Fruit fly (Drosophila melanogaster) whole organism, embryonic: ENCODE measurements around the gene senju.

Experiments
- Atf-2 ChIP-seq: fragments of 200-800 bp; sonication (Bioruptor generic); optimal IDR thresholded peaks from 2 replicates; lab custom pipeline; 2016; ENCODE audit warnings: missing biosample characterization, missing genetic modification characterization
- Bteb2 ChIP-seq: fragments of 200-800 bp; sonication (Bioruptor generic); optimal IDR thresholded peaks from 2 replicates; lab custom pipeline; 2016; ENCODE audit warnings: missing biosample characterization, missing genetic modification characterization
- CG10209 ChIP-seq: fragments of 200-800 bp; sonication (Bioruptor generic); optimal IDR thresholded peaks from 3 replicates; lab custom pipeline; 2017; ENCODE audit warnings: missing biosample characterization, mild to moderate bottlenecking, missing genetic modification characterization, missing genetic modification reagents
- CG10431 ChIP-seq: fragments of 200-800 bp; sonication (Bioruptor generic); optimal IDR thresholded peaks from 3 replicates; lab custom pipeline; 2018; ENCODE audit warnings: missing biosample characterization, mild to moderate bottlenecking, missing genetic modification characterization
- CG10979 ChIP-seq: fragments of 200-800 bp; sonication (Bioruptor generic); optimal IDR thresholded peaks from 2 replicates; lab custom pipeline; 2018; ENCODE audit warnings: missing biosample characterization, mild to moderate bottlenecking, missing genetic modification characterization, moderate library complexity
- CG13287 ChIP-seq: fragments of 200-800 bp; sonication (Bioruptor generic); IDR thresholded peaks from 2 replicates; pipeline ENCODE4 v1.3.6; 2022; ENCODE audit warnings: missing biosample characterization, missing genetic modification characterization; ENCODE audit not compliant: partially characterized antibody
- CG14860 ChIP-seq: fragments of 200-800 bp; sonication (Bioruptor generic); IDR thresholded peaks from 3 replicates; pipeline ENCODE4 v1.3.6; 2022; ENCODE audit warnings: missing biosample characterization, missing genetic modification characterization; ENCODE audit not compliant: partially characterized antibody
- CG15514 ChIP-seq: fragments of 200-800 bp; sonication (Bioruptor generic); optimal IDR thresholded peaks from 3 replicates; lab custom pipeline; 2017; ENCODE audit warnings: missing biosample characterization, missing genetic modification characterization, mild to moderate bottlenecking, moderate library complexity, missing genetic modification reagents
- CG15601 ChIP-seq: fragments of 200-800 bp; sonication (Bioruptor generic); optimal IDR thresholded peaks from 3 replicates; lab custom pipeline; 2019; ENCODE audit warnings: missing biosample characterization, mild to moderate bottlenecking, missing genetic modification characterization, moderate library complexity
- CG18476 ChIP-seq: fragments of 200-800 bp; sonication (Bioruptor generic); optimal IDR thresholded peaks from 2 replicates; lab custom pipeline; 2016; ENCODE audit warnings: missing biosample characterization, mild to moderate bottlenecking, missing genetic modification characterization
- CG18599 ChIP-seq: fragments of 200-800 bp; sonication (Bioruptor generic); optimal IDR thresholded peaks from 3 replicates; lab custom pipeline; 2017; ENCODE audit warnings: missing biosample characterization, missing genetic modification characterization, mild to moderate bottlenecking, moderate library complexity, missing genetic modification reagents
- CG2129 ChIP-seq: fragments of 200-800 bp; sonication (Bioruptor generic); IDR thresholded peaks from 2 replicates; pipeline ENCODE4 v1.3.6; 2022; ENCODE audit warnings: missing biosample characterization, missing genetic modification characterization; ENCODE audit not compliant: partially characterized antibody
- CG2678 ChIP-seq: fragments of 200-800 bp; sonication (Bioruptor generic); optimal IDR thresholded peaks from 3 replicates; lab custom pipeline; 2019; ENCODE audit warnings: missing biosample characterization, mild to moderate bottlenecking, missing genetic modification characterization, moderate library complexity
- CG30431 ChIP-seq: fragments of 200-800 bp; sonication (Bioruptor generic); optimal IDR thresholded peaks from 2 replicates; lab custom pipeline; 2017; ENCODE audit warnings: missing biosample characterization, missing genetic modification characterization
- CG32532 ChIP-seq: fragments of 200-800 bp; sonication (Bioruptor generic); IDR thresholded peaks from 2 replicates; pipeline ENCODE4 v1.3.6; 2022; ENCODE audit warnings: missing biosample characterization, missing genetic modification characterization
- CG34376 ChIP-seq: fragments of 200-800 bp; sonication (Bioruptor generic); optimal IDR thresholded peaks from 2 replicates; lab custom pipeline; 2018; ENCODE audit warnings: missing biosample characterization, mild to moderate bottlenecking, missing genetic modification characterization
- Dll ChIP-seq: fragments of 200-800 bp; sonication (Bioruptor generic); IDR thresholded peaks from 4 replicates; pipeline ENCODE4 v1.3.6; 2022; ENCODE audit warnings: missing biosample characterization, missing genetic modification characterization; ENCODE audit not compliant: partially characterized antibody
- Dp ChIP-seq: fragments of 200-800 bp; sonication (Bioruptor generic); optimal IDR thresholded peaks from 2 replicates; lab custom pipeline; 2018; ENCODE audit warnings: missing biosample characterization, mild to moderate bottlenecking, missing genetic modification characterization, moderate library complexity
- Elba2 ChIP-seq: fragments of 200-800 bp; sonication (Bioruptor generic); optimal IDR thresholded peaks from 3 replicates; lab custom pipeline; 2016; ENCODE audit warnings: missing biosample characterization, missing genetic modification characterization
- Fer3 ChIP-seq: fragments of 200-800 bp; sonication (Bioruptor generic); optimal IDR thresholded peaks from 2 replicates; lab custom pipeline; 2018; ENCODE audit warnings: missing biosample characterization, mild to moderate bottlenecking, missing genetic modification characterization, moderate library complexity
- Hmx ChIP-seq: fragments of 200-800 bp; sonication (Bioruptor generic); optimal IDR thresholded peaks from 2 replicates; lab custom pipeline; 2016; ENCODE audit warnings: missing biosample characterization, missing genetic modification characterization
- Med ChIP-seq: fragments of 200-800 bp; sonication (Bioruptor generic); peaks from one replicate; lab custom pipeline; 2016; ENCODE audit warnings: missing biosample characterization, missing genetic modification characterization, mild to moderate bottlenecking, inconsistent platforms, moderate library complexity
- Mes4 ChIP-seq: fragments of 200-800 bp; sonication (Bioruptor generic); optimal IDR thresholded peaks from 2 replicates; lab custom pipeline; 2016; ENCODE audit warnings: missing biosample characterization, missing genetic modification characterization
- NfI ChIP-seq: fragments of 200-800 bp; sonication (Bioruptor generic); optimal IDR thresholded peaks from 3 replicates; lab custom pipeline; 2018; ENCODE audit warnings: missing biosample characterization, mild to moderate bottlenecking, missing genetic modification characterization, moderate library complexity
- Oli ChIP-seq: fragments of 200-800 bp; sonication (Bioruptor generic); optimal IDR thresholded peaks from 2 replicates; lab custom pipeline; 2018; ENCODE audit warnings: missing biosample characterization, mild to moderate bottlenecking, missing genetic modification characterization, moderate library complexity
- Poxn ChIP-seq: fragments of 200-800 bp; sonication (Bioruptor generic); IDR thresholded peaks from 2 replicates; pipeline ENCODE4 v1.3.6; 2022; ENCODE audit warnings: missing biosample characterization, missing genetic modification characterization
- Sox102F ChIP-seq: fragments of 200-800 bp; sonication (Bioruptor generic); optimal IDR thresholded peaks from 2 replicates; lab custom pipeline; 2018; ENCODE audit warnings: missing biosample characterization, mild to moderate bottlenecking, missing genetic modification characterization, moderate library complexity
- Spps ChIP-seq: fragments of 200-800 bp; sonication (Bioruptor generic); optimal IDR thresholded peaks from 2 replicates; lab custom pipeline; 2018; ENCODE audit warnings: missing biosample characterization, mild to moderate bottlenecking, missing genetic modification characterization
- Stat92E ChIP-seq, 3 experiments: fragments of >200 bp in 2 of 3; fragments of 200-800 bp in 1 of 3; sonication (Bioruptor generic) in 1 of 3; optimal IDR thresholded peaks; 2 replicates each; lab custom pipeline; 2017 to 2019; ENCODE audit warnings: missing biosample characterization in 3 of 3, missing genetic modification characterization in 3 of 3, mild to moderate bottlenecking in 1 of 3, moderate library complexity in 1 of 3
- YL-1 ChIP-seq: fragments of 200-800 bp; sonication (Bioruptor generic); optimal IDR thresholded peaks from 3 replicates; lab custom pipeline; 2017; ENCODE audit warnings: missing biosample characterization, mild to moderate bottlenecking, missing genetic modification characterization
- ato ChIP-seq: fragments of 200-800 bp; sonication (Bioruptor generic); IDR thresholded peaks from 2 replicates; pipeline ENCODE4 v1.3.6; 2022; ENCODE audit warnings: missing biosample characterization, missing genetic modification characterization; ENCODE audit not compliant: partially characterized antibody
- btn ChIP-seq: fragments of 200-800 bp; sonication (Bioruptor generic); optimal IDR thresholded peaks from 2 replicates; lab custom pipeline; 2016; ENCODE audit warnings: missing biosample characterization, missing genetic modification characterization
- cato ChIP-seq: fragments of 200-800 bp; sonication (Bioruptor generic); optimal IDR thresholded peaks from 2 replicates; lab custom pipeline; 2016; ENCODE audit warnings: missing biosample characterization, missing genetic modification characterization, borderline replicate concordance
- ci ChIP-seq: fragments of 200-800 bp; sonication (Bioruptor generic); IDR thresholded peaks from 3 replicates; pipeline ENCODE4 v1.3.6; 2022; ENCODE audit warnings: missing biosample characterization, missing genetic modification characterization
- corto ChIP-seq: fragments of 200-800 bp; sonication (Bioruptor generic); optimal IDR thresholded peaks from 2 replicates; lab custom pipeline; 2016; ENCODE audit warnings: missing biosample characterization, mild to moderate bottlenecking, missing genetic modification characterization, moderate library complexity
- croc ChIP-seq: fragments of 200-800 bp; sonication (Bioruptor generic); conservative IDR thresholded peaks from 3 replicates; pipeline ENCODE4 v1.3.6; 2022; ENCODE audit warnings: missing biosample characterization, missing genetic modification characterization
- disco-r ChIP-seq: fragments of 200-800 bp; sonication (Bioruptor generic); optimal IDR thresholded peaks from 2 replicates; lab custom pipeline; 2016; ENCODE audit warnings: missing biosample characterization, missing genetic modification characterization
- dmrt11E ChIP-seq: fragments of 200-800 bp; sonication (Bioruptor generic); optimal IDR thresholded peaks from 3 replicates; lab custom pipeline; 2018; ENCODE audit warnings: missing biosample characterization, mild to moderate bottlenecking, missing genetic modification characterization, moderate library complexity
- grau ChIP-seq: fragments of 200-800 bp; optimal IDR thresholded peaks from 3 replicates; lab custom pipeline; 2019; ENCODE audit warnings: missing biosample characterization, mild to moderate bottlenecking, missing genetic modification characterization, moderate library complexity
- gsb ChIP-seq: fragments of 200-800 bp; sonication (Bioruptor generic); IDR thresholded peaks from 2 replicates; pipeline ENCODE4 v1.3.6; 2022; ENCODE audit warnings: missing biosample characterization, missing genetic modification characterization
- lov ChIP-seq, 2 experiments: fragments of 200-800 bp in 1 of 2; fragments of >200 bp in 1 of 2; sonication (Bioruptor generic) in 1 of 2; IDR thresholded peaks in 1 of 2; optimal IDR thresholded peaks in 1 of 2; 2 replicates in 1 of 2; 3 replicates in 1 of 2; pipeline versions ENCODE4 v1.3.6 to Lab custom; 2017 to 2022; ENCODE audit warnings: missing biosample characterization in 1 of 2, missing genetic modification characterization in 1 of 2
- repo ChIP-seq: fragments of 200-800 bp; sonication (Bioruptor generic); optimal IDR thresholded peaks from 2 replicates; lab custom pipeline; 2016; ENCODE audit warnings: missing biosample characterization, missing genetic modification characterization
- run ChIP-seq: fragments of 200-800 bp; sonication (Bioruptor generic); optimal IDR thresholded peaks from 3 replicates; lab custom pipeline; 2018; ENCODE audit warnings: missing biosample characterization, mild to moderate bottlenecking, missing genetic modification characterization
- sens-2 ChIP-seq: fragments of 200-800 bp; sonication (Bioruptor generic); IDR thresholded peaks from 2 replicates; pipeline ENCODE4 v1.3.6; 2022; ENCODE audit warnings: missing biosample characterization, missing genetic modification characterization
- sob ChIP-seq: fragments of 200-800 bp; sonication (Bioruptor generic); IDR thresholded peaks from 2 replicates; pipeline ENCODE4 v1.3.6; 2022; ENCODE audit warnings: missing biosample characterization, missing genetic modification characterization
- tgo ChIP-seq: fragments of 200-800 bp; sonication (Bioruptor generic); IDR thresholded peaks from 3 replicates; pipeline ENCODE4 v1.3.6; 2022; ENCODE audit warnings: missing biosample characterization, missing genetic modification characterization
- unc-4 ChIP-seq: fragments of 200-800 bp; sonication (Bioruptor generic); IDR thresholded peaks from 2 replicates; pipeline ENCODE4 v1.3.6; 2022; ENCODE audit warnings: missing biosample characterization, missing genetic modification characterization; ENCODE audit not compliant: partially characterized antibody

senju gene

DNA sequence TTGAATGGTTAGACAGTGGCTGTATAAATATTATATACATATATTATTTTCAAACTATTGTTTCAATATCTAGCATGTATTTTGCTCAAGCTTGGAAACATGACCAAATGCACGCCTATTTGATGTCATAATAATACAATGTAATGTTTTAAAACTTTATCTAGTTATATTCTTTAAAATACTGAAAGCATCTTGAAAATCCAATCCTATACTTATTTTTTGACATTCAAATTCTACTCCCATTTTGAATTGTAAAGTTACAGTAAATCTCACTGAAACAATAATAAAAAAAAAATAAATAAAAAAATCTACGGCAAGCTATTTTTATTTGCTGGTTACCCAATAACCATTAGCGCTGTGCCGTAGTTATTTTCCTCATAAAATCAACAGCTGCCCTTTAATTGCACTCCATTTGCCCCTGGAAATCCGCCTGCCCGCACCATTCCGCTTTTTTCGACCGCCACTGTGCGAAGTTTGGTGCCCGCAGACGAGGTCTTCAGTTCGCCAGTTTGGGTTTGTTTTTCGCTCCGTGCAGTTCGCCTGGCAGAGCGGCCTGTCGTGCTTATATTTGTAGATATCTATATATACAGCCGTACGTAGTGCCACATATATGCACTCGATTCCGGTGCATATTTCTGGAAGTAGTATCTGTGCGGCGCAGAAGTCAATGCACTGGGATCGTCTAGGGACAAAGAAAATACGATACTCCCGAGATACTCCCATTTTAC, 7.6 kb upstream of the senju start (continued):
- no peak for TF ChIP-seq CG30431 (GFP tag; lab: Kevin White, UChicago)
- peak; percentile 48 for TF ChIP-seq repo (GFP tag; lab: Kevin White, UChicago)
- TF ChIP-seq ato, result no peak
- TF ChIP-seq sob (GFP tag; lab: Robert Waterston, UW), result no peak
- no peak for TF ChIP-seq disco-r (GFP tag; lab: Kevin White, UChicago)
- peak; percentile 56 for TF ChIP-seq sens-2 (GFP tag; lab: Robert Waterston, UW)
- no peak for TF ChIP-seq Spps
- peak; percentile 34 for TF ChIP-seq CG10209 (GFP tag; lab: Kevin White, UChicago)
- no peak for TF ChIP-seq gsb (GFP tag; lab: Robert Waterston, UW)
- TF ChIP-seq dmrt11E (tag; lab: Kevin White, UChicago), result peak; percentile 31
- TF ChIP-seq Bteb2 (GFP tag; lab: Kevin White, UChicago), result no peak
- TF ChIP-seq CG2678 (tag; lab: Kevin White, UChicago), result peak; percentile 76
- no peak for TF ChIP-seq YL-1 (GFP tag; lab: Kevin White, UChicago)
- TF ChIP-seq CG14860 (GFP tag; lab: Robert Waterston, UW), result no peak
- TF ChIP-seq CG34376, result no peak
- TF ChIP-seq ci (GFP tag; lab: Robert Waterston, UW), result peak; percentile 85
- no peak for TF ChIP-seq unc-4 (GFP tag; lab: Robert Waterston, UW)
- no peak for TF ChIP-seq Elba2 (GFP tag; lab: Kevin White, UChicago)
- TF ChIP-seq corto (GFP tag; lab: Kevin White, UChicago), result no peak
- TF ChIP-seq CG18599, result peak; percentile 33
- peak; percentile 67 for TF ChIP-seq Sox102F (GFP tag; lab: Kevin White, UChicago)
- TF ChIP-seq Stat92E (GFP tag; optimal IDR thresholded peaks at IDR 0.05; lab: Kevin White, UChicago), result no peak
- peak; percentile 8 for TF ChIP-seq CG10431
- peak; percentile 19 for TF ChIP-seq NfI (GFP tag; lab: Kevin White, UChicago)
- TF ChIP-seq Mes4 (GFP tag; lab: Kevin White, UChicago), result no peak
- TF ChIP-seq grau (tag; lab: Kevin White, UChicago), result peak; percentile 57
- TF ChIP-seq CG2129 (GFP tag; lab: Robert Waterston, UW), result no peak
- no peak for TF ChIP-seq btn
- no peak for TF ChIP-seq lov (optimal IDR thresholded peaks at IDR 0.05; lab: Kevin White, UChicago)
- no peak for TF ChIP-seq lov (GFP tag; IDR thresholded peaks at IDR 0.05; lab: Robert Waterston, UW)
- TF ChIP-seq Hmx (GFP tag; lab: Kevin White, UChicago), result no peak
- TF ChIP-seq tgo (GFP tag; lab: Robert Waterston, UW), result peak; percentile 44; the same call in 1 of the 3 replicates
- TF ChIP-seq CG15514 (GFP tag; lab: Kevin White, UChicago), result peak; percentile 26
- peak; percentile 35; the same call in 1 of the 3 replicates for TF ChIP-seq croc (GFP tag; lab: Robert Waterston, UW)
- no peak for TF ChIP-seq Poxn (GFP tag; lab: Robert Waterston, UW)
- TF ChIP-seq Dp, result no peak
- TF ChIP-seq CG15601 (tag; lab: Kevin White, UChicago), result peak; percentile 18
- peak; percentile 92 for TF ChIP-seq Med (GFP tag; lab: Kevin White, UChicago)
- TF ChIP-seq Oli (tag; lab: Kevin White, UChicago), result peak; percentile 66
- TF ChIP-seq CG32532 (GFP tag; lab: Robert Waterston, UW), result peak; percentile 72
- TF ChIP-seq Fer3, result peak; percentile 21
- TF ChIP-seq Dll, result no peak
- TF ChIP-seq CG10979 (tag; lab: Kevin White, UChicago), result peak; percentile 54
- peak; percentile 13 for TF ChIP-seq Atf-2 (GFP tag; lab: Kevin White, UChicago)
- TF ChIP-seq CG18476 (GFP tag; lab: Kevin White, UChicago), result peak; percentile 23
- no peak for TF ChIP-seq cato
- TF ChIP-seq run, result peak; percentile 24
- TF ChIP-seq CG13287 (GFP tag; lab: Robert Waterston, UW), result no peak
